Worm (Caenorhabditis elegans): Measurements from ENCODE around the gene apc-10.

ce11 chrV:10433721-10434120 lies 7.6 kb upstream of the apc-10 start, which contains the start of gene Y32F6A.4:
- TF ChIP-seq lin-39 (tag; optimal IDR thresholded peaks at IDR 0.05): no peak
- TF ChIP-seq aly-2 (tag; optimal IDR thresholded peaks at IDR 0.05): no peak
- TF ChIP-seq nfya-1 (tag; optimal IDR thresholded peaks at IDR 0.05; ENCODE audit: insufficient read depth): no peak
- no peak for TF ChIP-seq unc-39 (tag; optimal IDR thresholded peaks at IDR 0.05)
- TF ChIP-seq R02D3.7 (tag; optimal IDR thresholded peaks at IDR 0.05): no peak
- no peak for TF ChIP-seq fkh-10 (GFP tag; optimal IDR thresholded peaks at IDR 0.05)
- no peak for TF ChIP-seq nhr-237 (tag; optimal IDR thresholded peaks at IDR 0.05)
